Fruit fly (Drosophila melanogaster) whole organism, embryonic: Measurements from ENCODE around the gene CG4328.

Experiments used
- B-H2 ChIP-seq: fragments of 200-800 bp; sonication (Bioruptor generic); optimal IDR thresholded peaks from 2 replicates; lab custom pipeline; 2018; ENCODE audit warnings: missing biosample characterization, mild to moderate bottlenecking, missing genetic modification characterization
- Hand ChIP-seq: fragments of 200-800 bp; sonication (Bioruptor generic); optimal IDR thresholded peaks from 2 replicates; lab custom pipeline; 2017; ENCODE audit warnings: mild to moderate bottlenecking, missing biosample characterization, missing genetic modification reagents, missing genetic modification characterization
- fd64A ChIP-seq: fragments of 200-800 bp; sonication (Bioruptor generic); optimal IDR thresholded peaks from 3 replicates; lab custom pipeline; 2018; ENCODE audit warnings: missing biosample characterization, mild to moderate bottlenecking, missing genetic modification characterization
- gem ChIP-seq: fragments of 200-800 bp; sonication (Bioruptor generic); optimal IDR thresholded peaks from 2 replicates; lab custom pipeline; 2019; ENCODE audit warnings: missing biosample characterization, mild to moderate bottlenecking, missing genetic modification characterization, moderate library complexity
- otp ChIP-seq: fragments of 200-800 bp; sonication (Bioruptor generic); IDR thresholded peaks from 3 replicates; pipeline ENCODE4, ENCODE4 v1.3.6; 2022; ENCODE audit warnings: missing biosample characterization, missing genetic modification characterization
- salm ChIP-seq: fragments of 200-800 bp; sonication (Bioruptor generic); optimal IDR thresholded peaks from 2 replicates; lab custom pipeline; 2018; ENCODE audit warnings: missing biosample characterization, mild to moderate bottlenecking, missing genetic modification characterization
- vfl ChIP-seq: fragments of 200-800 bp; sonication (Bioruptor generic); optimal IDR thresholded peaks from 2 replicates; lab custom pipeline; 2016; ENCODE audit warnings: missing biosample characterization, missing genetic modification characterization

- TF ChIP-seq Hand (GFP tag; lab: Kevin White, UChicago) (no peak), fd64A (GFP tag; lab: Kevin White, UChicago) (no peak), gem (tag; lab: Kevin White, UChicago) (no peak), vfl (GFP tag; lab: Kevin White, UChicago) (no peak), otp (GFP tag; lab: Robert Waterston, UW) (no peak), B-H2 (GFP tag; lab: Kevin White, UChicago) (no peak), salm (tag; lab: Kevin White, UChicago) (no peak)
These were observed 18.0 kb downstream of the CG4328 start for dm6 chr3L:12277880-12278287.
